Fruit fly (Drosophila melanogaster) whole organism, prepupa: ENCODE data around the gene CG10555.

Source experiments
- Blimp-1 ChIP-seq: fragments of 200-800 bp; sonication (Bioruptor generic); optimal IDR thresholded peaks from 3 replicates; lab custom pipeline; 2017; ENCODE audit warnings: missing biosample characterization, missing genetic modification characterization, mild to moderate bottlenecking, moderate library complexity, missing genetic modification reagents
- CG10669 ChIP-seq: fragments of 200-800 bp; sonication (Bioruptor generic); optimal IDR thresholded peaks from 3 replicates; lab custom pipeline; 2018; ENCODE audit warnings: missing biosample characterization, mild to moderate bottlenecking, missing genetic modification characterization, moderate library complexity
- CG11294 ChIP-seq: fragments of 200-800 bp; sonication (Bioruptor generic); IDR thresholded peaks from 2 replicates; pipeline ENCODE4 v1.3.6; 2022; ENCODE audit warnings: missing biosample characterization, missing genetic modification characterization
- CG11762 ChIP-seq: fragments of 200-800 bp; sonication (Bioruptor generic); optimal IDR thresholded peaks from 3 replicates; lab custom pipeline; 2016; ENCODE audit warnings: missing biosample characterization, missing genetic modification characterization; ENCODE audit not compliant: insufficient read depth
- CG11902 ChIP-seq: fragments of 200-800 bp; sonication (Bioruptor generic); optimal IDR thresholded peaks from 3 replicates; lab custom pipeline; 2016; ENCODE audit warnings: missing biosample characterization, missing genetic modification characterization
- CG15336 ChIP-seq: fragments of 200-800 bp; sonication (Bioruptor generic); IDR thresholded peaks from 2 replicates; pipeline ENCODE4 v1.3.6; 2022; ENCODE audit warnings: missing biosample characterization, missing genetic modification characterization
- CG1621 ChIP-seq: fragments of 200-800 bp; sonication (Bioruptor generic); optimal IDR thresholded peaks from 3 replicates; lab custom pipeline; 2018; ENCODE audit warnings: missing biosample characterization, mild to moderate bottlenecking, missing genetic modification characterization
- CG3032 ChIP-seq: fragments of 200-800 bp; optimal IDR thresholded peaks from 2 replicates; lab custom pipeline; 2019; ENCODE audit warnings: missing biosample characterization, mild to moderate bottlenecking, missing genetic modification characterization, moderate library complexity
- CG31627 ChIP-seq: fragments of 200-800 bp; sonication (Bioruptor generic); optimal IDR thresholded peaks from 3 replicates; lab custom pipeline; 2016; ENCODE audit warnings: missing biosample characterization, missing genetic modification characterization
- CG32006 ChIP-seq: fragments of 200-800 bp; sonication (Bioruptor generic); optimal IDR thresholded peaks from 3 replicates; lab custom pipeline; 2017; ENCODE audit warnings: missing biosample characterization, mild to moderate bottlenecking, missing genetic modification characterization
- CG34406 ChIP-seq: fragments of 200-800 bp; sonication (Bioruptor generic); optimal IDR thresholded peaks from 3 replicates; lab custom pipeline; 2016; ENCODE audit warnings: missing biosample characterization, missing genetic modification characterization
- CG3919 ChIP-seq: fragments of 200-800 bp; sonication (Bioruptor generic); optimal IDR thresholded peaks from 3 replicates; lab custom pipeline; 2016; ENCODE audit warnings: missing biosample characterization, missing genetic modification characterization
- CG4318 ChIP-seq: fragments of 200-800 bp; sonication (Bioruptor generic); optimal IDR thresholded peaks from 3 replicates; lab custom pipeline; 2017; ENCODE audit warnings: missing biosample characterization, mild to moderate bottlenecking, missing genetic modification characterization
- CG6163 ChIP-seq: fragments of 200-800 bp; sonication (Bioruptor generic); IDR thresholded peaks from 3 replicates; pipeline ENCODE4 v1.3.6; 2022; ENCODE audit warnings: missing biosample characterization, missing genetic modification characterization
- CG6792 ChIP-seq: fragments of 200-800 bp; sonication (Bioruptor generic); optimal IDR thresholded peaks from 3 replicates; lab custom pipeline; 2016; ENCODE audit warnings: missing biosample characterization, missing genetic modification characterization
- CG6808 ChIP-seq: fragments of 200-800 bp; sonication (Bioruptor generic); optimal IDR thresholded peaks from 3 replicates; lab custom pipeline; 2017; ENCODE audit warnings: missing biosample characterization, missing genetic modification characterization, mild to moderate bottlenecking, moderate library complexity, missing genetic modification reagents
- CG6854 ChIP-seq: fragments of 200-800 bp; sonication (Bioruptor generic); optimal IDR thresholded peaks from 2 replicates; lab custom pipeline; 2017; ENCODE audit warnings: missing biosample characterization, mild to moderate bottlenecking, missing genetic modification characterization
- CG7368 ChIP-seq: fragments of 200-800 bp; sonication (Bioruptor generic); optimal IDR thresholded peaks from 3 replicates; lab custom pipeline; 2016; ENCODE audit warnings: missing biosample characterization, missing genetic modification characterization
- CG8119 ChIP-seq: fragments of 200-800 bp; sonication (Bioruptor generic); IDR thresholded peaks from 3 replicates; pipeline ENCODE4 v1.3.6; 2022; ENCODE audit warnings: missing biosample characterization, missing genetic modification characterization
- CG8319 ChIP-seq: fragments of 200-800 bp; sonication (Bioruptor generic); optimal IDR thresholded peaks from 3 replicates; lab custom pipeline; 2016; ENCODE audit warnings: missing biosample characterization, missing genetic modification characterization
- CG8632 ChIP-seq: fragments of 200-800 bp; sonication (Bioruptor generic); optimal IDR thresholded peaks from 3 replicates; lab custom pipeline; 2016; ENCODE audit warnings: missing biosample characterization, missing genetic modification characterization
- Eip75B ChIP-seq: fragments of 200-800 bp; sonication (Bioruptor generic); optimal IDR thresholded peaks from 3 replicates; lab custom pipeline; 2016; ENCODE audit warnings: missing biosample characterization, missing genetic modification characterization
- Eip78C ChIP-seq: fragments of 200-800 bp; sonication (Bioruptor generic); peaks from one replicate; lab custom pipeline; 2016; ENCODE audit warnings: missing biosample characterization, missing genetic modification characterization
- Eip93F ChIP-seq: fragments of 200-800 bp; sonication (Bioruptor generic); optimal IDR thresholded peaks from 2 replicates; lab custom pipeline; 2016; ENCODE audit warnings: missing biosample characterization, mild to moderate bottlenecking, missing genetic modification characterization
- Ets21C ChIP-seq: fragments of 200-800 bp; sonication (Bioruptor generic); optimal IDR thresholded peaks from 3 replicates; lab custom pipeline; 2016; ENCODE audit warnings: missing biosample characterization, missing genetic modification characterization
- Ets96B ChIP-seq: fragments of 200-800 bp; optimal IDR thresholded peaks from 2 replicates; lab custom pipeline; 2019; ENCODE audit warnings: missing biosample characterization, mild to moderate bottlenecking, missing genetic modification characterization, moderate library complexity
- Gug ChIP-seq: fragments of 200-800 bp; sonication (Bioruptor generic); IDR thresholded peaks from 2 replicates; pipeline ENCODE4 v1.3.6; 2022; ENCODE audit warnings: missing biosample characterization, missing genetic modification characterization
- Hr39 ChIP-seq: fragments of 200-800 bp; sonication (Bioruptor generic); optimal IDR thresholded peaks from 2 replicates; lab custom pipeline; 2016; ENCODE audit warnings: missing biosample characterization, missing genetic modification characterization
- Hr4 ChIP-seq: fragments of 200-800 bp; sonication (Bioruptor generic); optimal IDR thresholded peaks from 3 replicates; lab custom pipeline; 2016; ENCODE audit warnings: missing biosample characterization, missing genetic modification characterization
- Lpt ChIP-seq: fragments of 200-800 bp; sonication (Bioruptor generic); optimal IDR thresholded peaks from 3 replicates; lab custom pipeline; 2016; ENCODE audit warnings: missing biosample characterization, missing genetic modification characterization
- Met ChIP-seq: fragments of 200-800 bp; sonication (Bioruptor generic); optimal IDR thresholded peaks from 3 replicates; lab custom pipeline; 2016; ENCODE audit warnings: missing biosample characterization, missing genetic modification characterization
- Smox ChIP-seq: fragments of 200-800 bp; sonication (Bioruptor generic); optimal IDR thresholded peaks from 3 replicates; lab custom pipeline; 2016; ENCODE audit warnings: missing biosample characterization, missing genetic modification characterization
- Sox14 ChIP-seq: fragments of 200-800 bp; sonication (Bioruptor generic); optimal IDR thresholded peaks from 3 replicates; lab custom pipeline; 2016; ENCODE audit warnings: missing biosample characterization, missing genetic modification characterization
- Sox15 ChIP-seq: fragments of 200-800 bp; sonication (Bioruptor generic); optimal IDR thresholded peaks from 3 replicates; lab custom pipeline; 2016; ENCODE audit warnings: missing biosample characterization, missing genetic modification characterization
- achi ChIP-seq: fragments of 200-800 bp; sonication (Bioruptor generic); optimal IDR thresholded peaks from 3 replicates; lab custom pipeline; 2016; ENCODE audit warnings: missing biosample characterization, missing genetic modification characterization
- acj6 ChIP-seq: fragments of 200-800 bp; sonication (Bioruptor generic); optimal IDR thresholded peaks from 3 replicates; lab custom pipeline; 2016; ENCODE audit warnings: missing biosample characterization, missing genetic modification characterization
- cyc ChIP-seq: fragments of 200-800 bp; sonication (Bioruptor generic); optimal IDR thresholded peaks from 3 replicates; lab custom pipeline; 2016; ENCODE audit warnings: missing biosample characterization, missing genetic modification characterization
- dac ChIP-seq: fragments of 200-800 bp; sonication (Bioruptor generic); optimal IDR thresholded peaks from 2 replicates; lab custom pipeline; 2017; ENCODE audit warnings: missing biosample characterization, mild to moderate bottlenecking, missing genetic modification characterization
- dsx ChIP-seq: fragments of 200-800 bp; optimal IDR thresholded peaks from 3 replicates; lab custom pipeline; 2019; ENCODE audit warnings: missing biosample characterization, mild to moderate bottlenecking, missing genetic modification characterization, moderate library complexity; ENCODE audit not compliant: poor library complexity, severe bottlenecking
- eg ChIP-seq: fragments of 200-800 bp; sonication (Bioruptor generic); IDR thresholded peaks from 3 replicates; pipeline ENCODE4 v1.3.6; 2022; ENCODE audit warnings: missing biosample characterization, missing genetic modification characterization
- fd59A ChIP-seq: fragments of 200-800 bp; sonication (Bioruptor generic); optimal IDR thresholded peaks from 2 replicates; lab custom pipeline; 2017; ENCODE audit warnings: missing biosample characterization, mild to moderate bottlenecking, missing genetic modification characterization, missing genetic modification reagents
- fd85E ChIP-seq: fragments of 200-800 bp; sonication (Bioruptor generic); optimal IDR thresholded peaks from 3 replicates; lab custom pipeline; 2016; ENCODE audit warnings: missing biosample characterization, missing genetic modification characterization
- fkh ChIP-seq: fragments of 200-800 bp; sonication (Bioruptor generic); optimal IDR thresholded peaks from 3 replicates; lab custom pipeline; 2017; ENCODE audit warnings: missing biosample characterization, mild to moderate bottlenecking, missing genetic modification characterization, moderate library complexity
- lz ChIP-seq: fragments of 200-800 bp; sonication (Bioruptor generic); optimal IDR thresholded peaks from 3 replicates; lab custom pipeline; 2016; ENCODE audit warnings: missing biosample characterization, missing genetic modification characterization
- pdm3 ChIP-seq: fragments of 200-800 bp; sonication (Bioruptor generic); optimal IDR thresholded peaks from 3 replicates; lab custom pipeline; 2016; ENCODE audit warnings: missing biosample characterization, missing genetic modification characterization
- salr ChIP-seq, 2 experiments: fragments of 200-800 bp; sonication (Bioruptor generic); optimal IDR thresholded peaks; 3 replicates each; lab custom pipeline; 2016 to 2018; ENCODE audit warnings: missing biosample characterization in 2 of 2, missing genetic modification characterization in 2 of 2, mild to moderate bottlenecking in 1 of 2
- spab ChIP-seq: fragments of 200-800 bp; sonication (Bioruptor generic); optimal IDR thresholded peaks from 2 replicates; lab custom pipeline; 2017; ENCODE audit warnings: missing biosample characterization, mild to moderate bottlenecking, missing genetic modification characterization, missing genetic modification reagents
- ss ChIP-seq, 2 experiments: fragments of 200-800 bp; sonication (Bioruptor generic); optimal IDR thresholded peaks; 2 replicates in 1 of 2; 3 replicates in 1 of 2; lab custom pipeline; 2017 to 2018; ENCODE audit warnings: mild to moderate bottlenecking in 2 of 2, missing biosample characterization in 2 of 2, missing genetic modification characterization in 2 of 2, moderate library complexity in 1 of 2
- svp ChIP-seq: fragments of 200-800 bp; sonication (Bioruptor generic); peaks from one replicate; lab custom pipeline; 2016; ENCODE audit warnings: missing biosample characterization, missing genetic modification characterization
- vri ChIP-seq: fragments of 200-800 bp; sonication (Bioruptor generic); optimal IDR thresholded peaks from 3 replicates; lab custom pipeline; 2016; ENCODE audit warnings: missing biosample characterization, mild to moderate bottlenecking, missing genetic modification characterization

The CG10555 gene

DNA sequence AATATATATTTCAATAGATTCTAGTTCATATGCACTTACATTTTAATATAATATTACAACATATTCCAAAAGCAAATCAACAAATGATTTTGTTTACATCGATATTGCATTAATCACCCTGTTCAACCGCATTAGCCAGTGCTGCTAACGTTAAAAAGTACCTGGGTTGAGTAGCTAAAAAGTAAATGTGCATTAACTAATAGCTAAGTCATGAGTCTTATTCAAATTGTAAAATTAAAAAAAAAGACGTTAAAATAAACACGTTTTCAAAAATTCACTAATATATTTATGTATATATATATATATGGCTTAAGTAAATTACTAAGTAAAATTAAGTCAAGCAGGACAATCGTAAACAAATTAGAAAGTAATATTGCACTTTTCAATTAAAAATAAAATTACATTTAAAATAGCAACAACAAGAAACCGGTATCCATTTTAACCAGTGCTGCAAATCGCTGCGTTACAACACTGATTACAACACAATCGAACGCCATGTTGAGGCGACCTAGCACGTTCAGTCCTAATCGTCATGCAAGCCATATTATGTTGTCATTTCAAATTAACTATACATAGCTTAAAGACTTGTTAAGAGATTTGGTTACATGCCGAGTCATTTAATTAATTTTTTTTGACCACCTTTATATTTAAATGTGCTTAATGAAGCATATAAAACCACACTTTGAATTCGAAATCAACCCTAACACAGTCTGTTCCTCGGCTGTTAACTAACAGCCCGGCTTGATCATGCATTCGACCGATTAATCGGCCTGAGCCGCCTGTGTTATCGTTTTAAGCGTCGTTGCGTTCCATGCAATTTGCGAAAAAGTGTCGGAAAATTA lies at the start of gene CG10555:
TSS of gene CG10555 (plus strand) at position 764 of the 842 bp plus-strand sequence.
- TF ChIP-seq dac (GFP tag; lab: Kevin White, UChicago): peak; percentile 66
- TF ChIP-seq eg (GFP tag; lab: Robert Waterston, UW): peak; percentile 75
- TF ChIP-seq vri (GFP tag; lab: Kevin White, UChicago): no peak
- TF ChIP-seq Eip75B: peak; percentile 59
- TF ChIP-seq CG31627: peak; percentile 90
- TF ChIP-seq Hr4 (GFP tag; lab: Kevin White, UChicago): peak; percentile 72
- TF ChIP-seq pdm3 (GFP tag; lab: Kevin White, UChicago): peak; percentile 86
- TF ChIP-seq lz (GFP tag; lab: Kevin White, UChicago): peak; percentile 89
- TF ChIP-seq CG15336 (GFP tag; lab: Robert Waterston, UW): peak; percentile 70
- TF ChIP-seq Eip93F (GFP tag; lab: Kevin White, UChicago): no peak
- peak; percentile 35 for TF ChIP-seq CG1621 (tag; lab: Kevin White, UChicago)
- TF ChIP-seq CG8319 (GFP tag; lab: Kevin White, UChicago): peak; percentile 52
- TF ChIP-seq Ets96B (tag; lab: Kevin White, UChicago): peak; percentile 54
- peak; percentile 62 for TF ChIP-seq CG10669 (GFP tag; lab: Kevin White, UChicago)
- peak; percentile 73; the same call in 1 of the 2 replicates for TF ChIP-seq CG11294 (GFP tag; lab: Robert Waterston, UW)
- peak; percentile 61 for TF ChIP-seq CG34406 (GFP tag; lab: Kevin White, UChicago)
- peak; percentile 40 for TF ChIP-seq Blimp-1 (GFP tag; lab: Kevin White, UChicago)
- peak; percentile 76 for TF ChIP-seq CG4318 (GFP tag; lab: Kevin White, UChicago)
- TF ChIP-seq CG7368 (GFP tag; lab: Kevin White, UChicago): peak; percentile 36
- TF ChIP-seq salr (GFP tag; optimal IDR thresholded peaks at IDR 0.05; lab: Kevin White, UChicago): peak; percentile 63 to 73
- peak; percentile 79 for TF ChIP-seq CG32006
- TF ChIP-seq CG8632: peak; percentile 45
- peak; percentile 70 for TF ChIP-seq CG6792 (GFP tag; lab: Kevin White, UChicago)
- TF ChIP-seq fkh (GFP tag; lab: Kevin White, UChicago): no peak
- TF ChIP-seq ss (GFP tag; optimal IDR thresholded peaks at IDR 0.05; lab: Kevin White, UChicago): peak in 1 of 2 experiments; percentile 50
- TF ChIP-seq CG6808 (GFP tag; lab: Kevin White, UChicago): peak; percentile 65
- TF ChIP-seq dsx (GFP tag; lab: Kevin White, UChicago): peak; percentile 16
- TF ChIP-seq Sox14 (GFP tag; lab: Kevin White, UChicago): peak; percentile 85
- TF ChIP-seq CG8119 (GFP tag; lab: Robert Waterston, UW): peak; percentile 67
- peak; percentile 64 for TF ChIP-seq achi (GFP tag; lab: Kevin White, UChicago)
- TF ChIP-seq cyc (GFP tag; lab: Kevin White, UChicago): peak; percentile 84
- peak; percentile 78 for TF ChIP-seq Smox
- peak; percentile 85 for TF ChIP-seq svp (GFP tag; lab: Kevin White, UChicago)
- TF ChIP-seq fd59A (GFP tag; lab: Kevin White, UChicago): peak; percentile 73
- TF ChIP-seq Lpt: peak; percentile 27
- no peak for TF ChIP-seq spab (GFP tag; lab: Kevin White, UChicago)
- TF ChIP-seq acj6 (GFP tag; lab: Kevin White, UChicago): peak; percentile 75
- peak; percentile 81 for TF ChIP-seq Sox15 (GFP tag; lab: Kevin White, UChicago)
- TF ChIP-seq CG3032 (tag; lab: Kevin White, UChicago): peak; percentile 74
- no peak for TF ChIP-seq CG6854 (GFP tag; lab: Kevin White, UChicago)
- TF ChIP-seq CG6163: peak; percentile 76
- TF ChIP-seq Eip78C: peak; percentile 73
- peak; percentile 90 for TF ChIP-seq Hr39 (GFP tag; lab: Kevin White, UChicago)
- TF ChIP-seq Gug (GFP tag; lab: Robert Waterston, UW): peak; percentile 11; the same call in 1 of the 2 replicates
- TF ChIP-seq CG3919: peak; percentile 66
- peak; percentile 46 for TF ChIP-seq fd85E (GFP tag; lab: Kevin White, UChicago)
- peak; percentile 89 for TF ChIP-seq Ets21C (GFP tag; lab: Kevin White, UChicago)
- TF ChIP-seq Met (GFP tag; lab: Kevin White, UChicago): peak; percentile 76
- TF ChIP-seq CG11902: peak; percentile 75
- peak; percentile 27 for TF ChIP-seq CG11762 (GFP tag; lab: Kevin White, UChicago)
